In genomic region chrX:12905901-12906689, dm6 we compare ENCODE assay signal across 4 fruit fly cellular contexts.
A peak's percentile ranks its signal among the peaks of the same experiment; 100 is the strongest.
TF ChIP-seq lines count a peak whose summit lies in the region.

TSS of gene CG4404 (minus strand) at chrX:12906018.

- no peak for TF ChIP-seq CTCF in whole organism, embryonic (GFP tag; optimal IDR thresholded peaks at IDR 0.05; lab: Kevin White, UChicago)

TF ChIP-seq in whole organism, adult, 20 proteins besides CTCF, POLR2A, EP300 and RAD21:
- TF ChIP-seq kay (GFP tag; lab: Kevin White, UChicago; ENCODE audit: borderline replicate concordance), result no peak
- TF ChIP-seq CG33017 (tag; optimal IDR thresholded peaks at IDR 0.05; lab: Kevin White, UChicago), result no peak
- peak; percentile 36 for TF ChIP-seq CG11617 (GFP tag; optimal IDR thresholded peaks at IDR 0.05; lab: Kevin White, UChicago)
- TF ChIP-seq Mnt (GFP tag; optimal IDR thresholded peaks at IDR 0.05; lab: Kevin White, UChicago), result no peak
- peak; percentile 13 for TF ChIP-seq CG7101 (tag; optimal IDR thresholded peaks at IDR 0.05; lab: Kevin White, UChicago)
- TF ChIP-seq tj (GFP tag; optimal IDR thresholded peaks at IDR 0.05; lab: Kevin White, UChicago), result peak; percentile 96
- TF ChIP-seq Hr96 (GFP tag; optimal IDR thresholded peaks at IDR 0.05; lab: Kevin White, UChicago), result no peak
- TF ChIP-seq CG1620 (GFP tag; optimal IDR thresholded peaks at IDR 0.05; lab: Kevin White, UChicago), result peak; percentile 14
- TF ChIP-seq bab1 (GFP tag; optimal IDR thresholded peaks at IDR 0.05; lab: Kevin White, UChicago), result no peak
- no peak for TF ChIP-seq cic (GFP tag; optimal IDR thresholded peaks at IDR 0.05; lab: Kevin White, UChicago)
- TF ChIP-seq CG12768 (GFP tag; optimal IDR thresholded peaks at IDR 0.05; lab: Kevin White, UChicago), result no peak
- no peak for TF ChIP-seq pad (GFP tag; optimal IDR thresholded peaks at IDR 0.05; lab: Kevin White, UChicago)
- no peak for TF ChIP-seq ovo (GFP tag; optimal IDR thresholded peaks at IDR 0.05; lab: Kevin White, UChicago)
- TF ChIP-seq toe (GFP tag; optimal IDR thresholded peaks at IDR 0.05; lab: Kevin White, UChicago), result peak; percentile 29
- peak in 1 of 2 experiments; percentile 62 for TF ChIP-seq cnc (optimal IDR thresholded peaks at IDR 0.05; lab: Kevin White, UChicago)
TF ChIP-seq in whole organism, adult: peak in this region for 6.

TF ChIP-seq in whole organism, embryonic, 481 proteins besides CTCF, POLR2A, EP300 and RAD21 (continues in another document):
- TF ChIP-seq Dll (GFP tag; IDR thresholded peaks at IDR 0.05; lab: Robert Waterston, UW; ENCODE audit: partially characterized antibody) (peak; percentile 38; the same call in 1 of the 4 replicates), Pdp1 (GFP tag; optimal IDR thresholded peaks at IDR 0.05; lab: Kevin White, UChicago) (peak in 1 of 2 experiments; percentile 93), HLH4C (GFP tag; IDR thresholded peaks at IDR 0.05; lab: Robert Waterston, UW; ENCODE audit: partially characterized antibody) (peak; percentile 52; the same call in 2 of the 3 replicates), onecut (GFP tag; IDR thresholded peaks at IDR 0.05; lab: Robert Waterston, UW) (no peak), CG15696 (tag; optimal IDR thresholded peaks at IDR 0.05; lab: Kevin White, UChicago) (no peak), Drgx (GFP tag; IDR thresholded peaks at IDR 0.05; lab: Robert Waterston, UW) (0 out of 2 replicates have a peak, but pooled peaks have one; percentile 7), CG4360 (GFP tag; IDR thresholded peaks at IDR 0.05; lab: Robert Waterston, UW) (no peak), vnd (GFP tag; IDR thresholded peaks at IDR 0.05; lab: Robert Waterston, UW; ENCODE audit: partially characterized antibody) (0 out of 3 replicates have a peak, but pooled peaks have one; percentile 24), Myb (GFP tag; optimal IDR thresholded peaks at IDR 0.05; lab: Kevin White, UChicago) (peak; percentile 19), CG32532 (GFP tag; IDR thresholded peaks at IDR 0.05; lab: Robert Waterston, UW) (no peak), Ptx1 (GFP tag; IDR thresholded peaks at IDR 0.05; lab: Robert Waterston, UW) (0 out of 2 replicates have a peak, but pooled peaks have one; percentile 14), stwl (tag; optimal IDR thresholded peaks at IDR 0.05; lab: Kevin White, UChicago) (peak; percentile 20), zfh1 (GFP tag; IDR thresholded peaks at IDR 0.05; lab: Robert Waterston, UW) (no peak), Dref (GFP tag; IDR thresholded peaks at IDR 0.05; lab: Robert Waterston, UW) (peak; percentile 57), hb (GFP tag; IDR thresholded peaks at IDR 0.05; lab: Robert Waterston, UW; ENCODE audit: partially characterized antibody) (peak; percentile 52; the same call in 1 of the 3 replicates), gsb (GFP tag; IDR thresholded peaks at IDR 0.05; lab: Robert Waterston, UW) (no peak), CG9876 (GFP tag; optimal IDR thresholded peaks at IDR 0.05; lab: Kevin White, UChicago) (no peak), CG10274 (GFP tag; optimal IDR thresholded peaks at IDR 0.05; lab: Kevin White, UChicago) (peak; percentile 29), chinmo (GFP tag; IDR thresholded peaks at IDR 0.05; lab: Robert Waterston, UW; ENCODE audit: partially characterized antibody) (0 out of 4 replicates have a peak, but pooled peaks have one; percentile 35), CG6175 (GFP tag; IDR thresholded peaks at IDR 0.05; lab: Robert Waterston, UW) (no peak), nom (GFP tag; optimal IDR thresholded peaks at IDR 0.05; lab: Kevin White, UChicago) (no peak), E2f2 (GFP tag; IDR thresholded peaks at IDR 0.05; lab: Robert Waterston, UW) (0 out of 2 replicates have a peak, but pooled peaks have one; percentile 11)

TF ChIP-seq in whole organism, prepupa, 60 proteins besides CTCF, POLR2A, EP300 and RAD21 (continues in another document):
- TF ChIP-seq CG6276 (GFP tag; optimal IDR thresholded peaks at IDR 0.05; lab: Kevin White, UChicago) (peak; percentile 41), CG6792 (GFP tag; optimal IDR thresholded peaks at IDR 0.05; lab: Kevin White, UChicago) (no peak), cyc (GFP tag; optimal IDR thresholded peaks at IDR 0.05; lab: Kevin White, UChicago) (no peak), Hr38 (GFP tag; optimal IDR thresholded peaks at IDR 0.05; lab: Kevin White, UChicago) (no peak), vri (GFP tag; optimal IDR thresholded peaks at IDR 0.05; lab: Kevin White, UChicago) (no peak), Lpt (GFP tag; optimal IDR thresholded peaks at IDR 0.05; lab: Kevin White, UChicago) (no peak), dsx (GFP tag; optimal IDR thresholded peaks at IDR 0.05; lab: Kevin White, UChicago; ENCODE audit: poor library complexity, severe bottlenecking) (no peak), acj6 (GFP tag; optimal IDR thresholded peaks at IDR 0.05; lab: Kevin White, UChicago) (peak; percentile 14), CG1621 (tag; optimal IDR thresholded peaks at IDR 0.05; lab: Kevin White, UChicago) (no peak), esn (GFP tag; optimal IDR thresholded peaks at IDR 0.05; lab: Kevin White, UChicago) (no peak), Blimp-1 (GFP tag; optimal IDR thresholded peaks at IDR 0.05; lab: Kevin White, UChicago) (no peak), CG31627 (GFP tag; optimal IDR thresholded peaks at IDR 0.05; lab: Kevin White, UChicago) (no peak), fkh (GFP tag; optimal IDR thresholded peaks at IDR 0.05; lab: Kevin White, UChicago) (no peak), Sox15 (GFP tag; optimal IDR thresholded peaks at IDR 0.05; lab: Kevin White, UChicago) (no peak), Sox14 (GFP tag; optimal IDR thresholded peaks at IDR 0.05; lab: Kevin White, UChicago) (no peak), achi (GFP tag; optimal IDR thresholded peaks at IDR 0.05; lab: Kevin White, UChicago) (peak; percentile 11), CG6808 (GFP tag; optimal IDR thresholded peaks at IDR 0.05; lab: Kevin White, UChicago) (no peak), CG15336 (GFP tag; IDR thresholded peaks at IDR 0.05; lab: Robert Waterston, UW) (peak; percentile 51), CG8319 (GFP tag; optimal IDR thresholded peaks at IDR 0.05; lab: Kevin White, UChicago) (no peak), lz (GFP tag; optimal IDR thresholded peaks at IDR 0.05; lab: Kevin White, UChicago) (no peak), OdsH (GFP tag; optimal IDR thresholded peaks at IDR 0.05; lab: Kevin White, UChicago) (peak; percentile 28), Sox102F (GFP tag; optimal IDR thresholded peaks at IDR 0.05; lab: Kevin White, UChicago) (no peak), CG9139 (GFP tag; optimal IDR thresholded peaks at IDR 0.05; lab: Kevin White, UChicago) (no peak), svp (GFP tag; lab: Kevin White, UChicago) (no peak), pdm3 (GFP tag; optimal IDR thresholded peaks at IDR 0.05; lab: Kevin White, UChicago) (no peak), Eip78C (GFP tag; lab: Kevin White, UChicago) (peak; percentile 66), CG3032 (tag; optimal IDR thresholded peaks at IDR 0.05; lab: Kevin White, UChicago) (no peak), Hr4 (GFP tag; optimal IDR thresholded peaks at IDR 0.05; lab: Kevin White, UChicago) (peak; percentile 50), ss (GFP tag; optimal IDR thresholded peaks at IDR 0.05; lab: Kevin White, UChicago) (no peak), Smox (GFP tag; optimal IDR thresholded peaks at IDR 0.05; lab: Kevin White, UChicago) (no peak)

TF ChIP-seq in whole organism, pupa, 21 proteins besides CTCF, POLR2A, EP300 and RAD21:
- TF ChIP-seq CG10348 (GFP tag; IDR thresholded peaks at IDR 0.05; lab: Robert Waterston, UW) (no peak), Pif1A (GFP tag; optimal IDR thresholded peaks at IDR 0.05; lab: Kevin White, UChicago) (no peak), CG15710 (tag; optimal IDR thresholded peaks at IDR 0.05; lab: Kevin White, UChicago) (no peak), CG17806 (tag; optimal IDR thresholded peaks at IDR 0.05; lab: Kevin White, UChicago) (no peak), Ets98B (GFP tag; IDR thresholded peaks at IDR 0.05; lab: Robert Waterston, UW) (peak; percentile 48), CG8159 (tag; optimal IDR thresholded peaks at IDR 0.05; lab: Kevin White, UChicago) (no peak), CG14655 (GFP tag; optimal IDR thresholded peaks at IDR 0.05; lab: Kevin White, UChicago) (peak; percentile 24), rn (GFP tag; IDR thresholded peaks at IDR 0.05; lab: Robert Waterston, UW) (no peak), Snoo (tag; optimal IDR thresholded peaks at IDR 0.05; lab: Kevin White, UChicago) (no peak), CG13204 (GFP tag; optimal IDR thresholded peaks at IDR 0.05; lab: Kevin White, UChicago) (no peak), CG34367 (tag; optimal IDR thresholded peaks at IDR 0.05; lab: Kevin White, UChicago) (no peak), CG32121 (GFP tag; IDR thresholded peaks at IDR 0.05; lab: Robert Waterston, UW) (peak; percentile 42), CG8301 (tag; optimal IDR thresholded peaks at IDR 0.05; lab: Kevin White, UChicago) (peak; percentile 11), D1 (tag; optimal IDR thresholded peaks at IDR 0.05; lab: Kevin White, UChicago) (no peak), fd96Ca (GFP tag; IDR thresholded peaks at IDR 0.05; lab: Robert Waterston, UW) (peak; percentile 68; the same call in 2 of the 3 replicates), CG4496 (GFP tag; IDR thresholded peaks at IDR 0.05; lab: Robert Waterston, UW) (peak; percentile 62; the same call in 2 of the 3 replicates), EcR (GFP tag; optimal IDR thresholded peaks at IDR 0.05; lab: Kevin White, UChicago) (no peak)
TF ChIP-seq in whole organism, pupa: peak in this region for 6.
